Fruit fly (Drosophila melanogaster) whole organism, prepupa: ENCODE measurements around the gene CG15047.
A peak's percentile ranks its signal among the peaks of the same experiment; 100 is the strongest.

Experiments
- CG15336 ChIP-seq: fragments of 200-800 bp; sonication (Bioruptor generic); IDR thresholded peaks from 2 replicates; pipeline ENCODE4 v1.3.6; 2022; ENCODE audit warnings: missing biosample characterization, missing genetic modification characterization
- Lpt ChIP-seq: fragments of 200-800 bp; sonication (Bioruptor generic); optimal IDR thresholded peaks from 3 replicates; lab custom pipeline; 2016; ENCODE audit warnings: missing biosample characterization, missing genetic modification characterization
- esn ChIP-seq: fragments of 200-800 bp; sonication (Bioruptor generic); optimal IDR thresholded peaks from 2 replicates; lab custom pipeline; 2016; ENCODE audit warnings: missing biosample characterization, mild to moderate bottlenecking, missing genetic modification characterization, moderate library complexity

DNA sequence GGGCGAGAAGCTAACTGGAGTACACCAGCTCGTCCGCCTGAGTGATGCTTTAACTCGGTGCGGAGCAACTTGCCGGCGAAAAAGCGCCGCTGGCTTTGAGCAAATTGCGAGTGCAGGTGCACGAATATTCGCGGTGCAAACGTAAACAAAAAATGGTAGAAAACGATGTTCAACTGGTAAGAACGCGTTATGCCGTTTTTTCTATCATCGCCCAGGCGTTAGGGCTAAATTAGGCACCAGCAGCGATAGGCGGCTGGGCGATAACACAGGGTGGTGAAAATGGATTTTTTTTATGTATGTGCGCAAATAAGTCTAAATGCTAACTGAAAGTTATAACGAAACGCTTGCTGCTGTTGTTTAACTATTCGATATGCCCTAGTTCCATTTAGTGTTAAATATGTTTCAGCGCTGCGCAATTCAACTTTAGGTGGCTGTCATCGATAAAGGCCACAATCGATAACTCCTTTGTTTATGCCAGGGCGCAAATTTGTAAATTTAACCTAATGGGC, 28.8 kb upstream of the CG15047 start, which contains the start of the genes Pgant7 and Xrcc2:
- TF ChIP-seq esn (GFP tag; lab: Kevin White, UChicago) (peak; percentile 3), CG15336 (GFP tag; lab: Robert Waterston, UW) (no peak), Lpt (no peak)
